Fruit fly (Drosophila melanogaster) Kc167 (cell line): ENCODE measurements around the gene Larp4B.

Experiments used
- Myc ChIP-seq: fragments of >200 bp; optimal IDR thresholded peaks from 2 replicates; lab custom pipeline; 2017; ENCODE audit warnings: missing external identifiers
- Sin3A ChIP-seq: fragments of >200 bp; optimal IDR thresholded peaks from 2 replicates; lab custom pipeline; 2018; ENCODE audit warnings: missing external identifiers
- h ChIP-seq: fragments of >200 bp; optimal IDR thresholded peaks from 3 replicates; lab custom pipeline; 2018; ENCODE audit warnings: missing external identifiers
- insv ChIP-seq: fragments of >200 bp; optimal IDR thresholded peaks from 3 replicates; lab custom pipeline; 2018; ENCODE audit warnings: missing external identifiers
- psq ChIP-seq: fragments of >200 bp; optimal IDR thresholded peaks from 2 replicates; lab custom pipeline; 2017; ENCODE audit warnings: missing external identifiers
- ttk ChIP-seq: sonication (Bioruptor generic); optimal IDR thresholded peaks from 2 replicates; lab custom pipeline; 2017; ENCODE audit warnings: missing external identifiers

The Larp4B gene

DNA sequence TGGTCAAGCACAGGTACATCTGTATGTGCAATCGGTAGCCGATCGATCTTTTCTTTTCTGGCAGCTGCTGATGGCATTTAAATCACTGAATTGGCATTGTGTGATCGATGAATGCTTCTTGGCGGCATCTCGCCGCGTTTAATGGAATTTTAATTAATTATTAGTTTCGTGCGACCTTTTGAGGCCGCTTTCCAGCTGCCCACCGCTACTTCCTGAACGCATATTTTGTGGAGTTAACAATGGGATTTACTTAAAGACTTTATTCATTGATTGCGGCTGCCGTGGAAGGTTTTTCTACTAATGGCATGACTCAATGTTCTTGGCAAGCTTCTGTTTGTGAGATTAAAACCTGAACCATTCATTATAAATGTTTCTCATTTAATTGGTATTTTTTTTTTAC lies 37.0 kb downstream of the Larp4B start:
- TF ChIP-seq h (no peak), ttk (lab: Kevin White, UChicago) (no peak), Sin3A (lab: Kevin White, UChicago) (no peak), psq (lab: Kevin White, UChicago) (no peak), Myc (lab: Kevin White, UChicago) (no peak), insv (lab: Kevin White, UChicago) (no peak)

DNA sequence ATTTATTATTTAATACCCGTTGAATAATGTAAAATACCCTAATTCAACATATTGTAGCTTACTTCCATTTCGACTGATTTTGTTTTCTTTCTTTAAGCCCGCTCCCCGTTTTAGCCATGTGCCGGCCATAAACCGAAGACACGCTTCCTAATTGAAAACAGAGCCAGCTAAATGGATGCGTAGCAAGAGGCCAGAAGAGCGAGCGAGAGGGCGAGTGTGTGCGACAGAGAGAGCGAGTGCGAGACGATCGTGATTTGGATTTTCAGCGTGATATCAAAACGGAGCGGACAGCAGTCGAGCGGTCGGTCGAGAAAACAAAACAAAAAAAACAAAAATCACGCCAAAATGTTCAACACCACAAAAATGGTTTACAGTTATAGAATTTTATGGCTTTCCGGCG lies 41.7 kb downstream of the Larp4B start:
- no peak for TF ChIP-seq psq (lab: Kevin White, UChicago)
- no peak for TF ChIP-seq Myc (lab: Kevin White, UChicago)
- TF ChIP-seq h, result no peak
- no peak for TF ChIP-seq Sin3A (lab: Kevin White, UChicago)
- TF ChIP-seq ttk (lab: Kevin White, UChicago), result no peak
- no peak for TF ChIP-seq insv (lab: Kevin White, UChicago)

DNA sequence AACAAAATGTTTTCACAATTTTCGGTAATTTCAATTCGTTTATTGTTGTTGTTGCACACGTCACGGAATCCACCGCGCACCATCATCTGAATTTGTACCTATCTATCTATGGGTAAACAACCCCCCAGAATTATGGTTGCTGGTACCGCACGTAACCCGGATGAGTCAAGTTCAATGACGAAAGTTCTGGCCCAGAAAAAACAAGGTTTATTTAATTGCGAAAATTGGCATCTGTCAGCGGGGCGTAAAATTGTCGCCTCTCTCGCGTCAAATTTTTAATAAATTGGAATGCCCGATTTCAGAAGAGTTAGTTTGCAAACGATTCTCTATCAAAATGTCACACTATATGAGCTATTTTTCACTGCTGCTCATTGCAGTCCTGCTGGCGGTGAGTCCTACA lies 43.5 kb downstream of the Larp4B start, which contains the start of gene CG34265:
CG34265 (plus strand) TSS at position 301 of the 400 bp plus-strand sequence.
- TF ChIP-seq psq (lab: Kevin White, UChicago) (no peak), ttk (lab: Kevin White, UChicago) (no peak), Sin3A (lab: Kevin White, UChicago) (no peak), h (no peak), insv (lab: Kevin White, UChicago) (no peak), Myc (lab: Kevin White, UChicago) (no peak)

DNA sequence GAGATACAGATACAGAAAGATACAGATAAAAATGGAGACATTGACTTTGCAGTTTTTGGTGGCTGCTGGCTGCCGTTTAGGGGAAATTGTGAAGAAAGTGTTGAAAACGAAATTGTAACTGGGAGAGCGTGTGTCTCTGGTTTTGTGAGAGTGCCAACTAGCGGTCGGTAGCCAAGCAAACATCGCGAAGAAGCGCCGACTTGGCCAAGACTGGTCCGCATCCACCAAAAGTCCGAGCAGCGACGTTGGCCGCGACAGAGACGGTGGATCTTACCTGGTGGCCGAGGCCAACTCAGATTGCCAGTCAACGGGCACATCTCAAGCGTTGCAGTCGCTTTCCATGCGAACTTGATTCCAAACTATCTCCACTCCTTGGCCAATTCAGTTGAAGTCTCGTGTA lies 46.1 kb downstream of the Larp4B start, which contains the start of gene CG14960:
CG14960 (plus strand) TSS at position 301 of the 400 bp plus-strand sequence.
- TF ChIP-seq Sin3A (lab: Kevin White, UChicago) (no peak), psq (lab: Kevin White, UChicago) (no peak), h (no peak), insv (lab: Kevin White, UChicago) (no peak), ttk (lab: Kevin White, UChicago) (no peak), Myc (lab: Kevin White, UChicago) (no peak)

DNA sequence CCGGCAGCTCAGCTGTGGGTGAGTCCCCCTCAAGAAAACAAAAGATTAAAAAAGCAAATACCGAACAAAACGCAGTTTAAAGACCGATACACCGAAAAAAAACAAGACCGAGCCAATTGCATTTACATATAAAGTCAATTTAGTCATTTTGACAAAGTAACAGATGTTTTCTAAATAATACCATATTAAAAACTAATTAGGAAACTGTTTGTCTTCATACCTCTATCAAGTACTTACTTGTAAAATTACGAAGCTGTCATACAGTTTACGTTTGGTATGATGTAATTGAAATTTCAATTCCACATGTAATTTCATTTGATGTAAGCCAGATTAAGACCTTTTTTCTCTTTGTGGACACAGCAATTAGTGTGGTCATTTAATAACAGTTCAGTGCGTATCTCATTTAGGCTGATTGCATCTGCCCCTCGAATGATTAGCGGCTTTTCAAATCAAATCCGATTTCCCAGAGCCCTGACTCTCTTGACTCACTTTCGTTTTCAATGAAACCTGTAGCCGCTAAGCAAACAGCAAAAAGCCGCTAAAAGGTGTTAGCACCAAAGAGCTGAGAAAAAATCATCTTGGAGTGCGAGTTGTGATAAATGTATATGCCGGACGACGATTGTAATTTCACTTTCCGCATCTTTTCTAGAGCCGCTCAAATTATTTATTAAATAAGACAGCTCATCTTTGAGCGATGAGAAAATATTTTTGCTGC lies 50.0 kb downstream of the Larp4B start:
- TF ChIP-seq ttk (lab: Kevin White, UChicago), result no peak
- TF ChIP-seq h, result no peak

DNA sequence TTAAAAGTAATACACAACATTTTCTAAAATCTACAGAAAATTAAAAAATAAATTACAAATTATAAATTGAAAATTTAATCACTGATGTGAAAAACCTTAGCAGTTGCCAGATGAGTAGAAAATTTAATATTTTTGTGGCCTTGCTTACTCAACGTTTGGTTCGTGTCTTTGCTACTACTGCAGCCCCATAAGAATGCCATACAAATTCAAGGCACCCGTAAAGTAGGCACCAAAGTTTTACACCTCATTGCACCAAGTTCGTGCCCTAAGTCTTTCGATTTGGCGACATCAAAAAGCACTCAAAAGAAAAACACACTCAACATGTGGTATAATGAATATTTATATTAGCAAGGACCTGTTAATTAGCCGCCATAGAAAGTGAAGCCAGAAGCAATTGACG lies 52.3 kb downstream of the Larp4B start:
- TF ChIP-seq insv (lab: Kevin White, UChicago) (no peak), ttk (lab: Kevin White, UChicago) (no peak), Sin3A (lab: Kevin White, UChicago) (no peak), h (no peak), psq (lab: Kevin White, UChicago) (no peak), Myc (lab: Kevin White, UChicago) (no peak)

DNA sequence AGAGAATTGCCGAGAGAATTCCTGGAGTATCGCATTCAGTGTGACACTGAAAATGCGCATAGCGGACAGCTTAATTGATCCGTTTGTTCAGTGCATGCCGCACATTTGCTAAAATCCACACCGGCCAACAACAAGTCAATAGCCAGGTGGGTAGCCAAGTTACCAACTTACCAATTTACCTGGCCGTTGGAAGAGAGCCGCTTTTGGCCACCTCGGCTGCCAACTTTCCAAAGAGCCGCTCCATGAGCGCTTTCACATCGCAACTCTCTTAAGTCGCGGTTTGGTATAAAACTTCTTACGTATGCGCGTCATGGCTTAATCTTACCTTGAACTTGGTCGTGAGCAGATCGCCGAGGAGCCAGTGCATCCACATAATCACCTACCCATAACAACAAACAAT lies 55.3 kb downstream of the Larp4B start, which contains the start of gene CG12017:
CG12017 (plus strand) TSS at position 310 of the 400 bp plus-strand sequence.
- TF ChIP-seq psq (lab: Kevin White, UChicago), result no peak
- no peak for TF ChIP-seq ttk (lab: Kevin White, UChicago)
- TF ChIP-seq Myc (lab: Kevin White, UChicago), result no peak
- TF ChIP-seq Sin3A (lab: Kevin White, UChicago), result no peak
- TF ChIP-seq h, result no peak
- TF ChIP-seq insv (lab: Kevin White, UChicago), result no peak

DNA sequence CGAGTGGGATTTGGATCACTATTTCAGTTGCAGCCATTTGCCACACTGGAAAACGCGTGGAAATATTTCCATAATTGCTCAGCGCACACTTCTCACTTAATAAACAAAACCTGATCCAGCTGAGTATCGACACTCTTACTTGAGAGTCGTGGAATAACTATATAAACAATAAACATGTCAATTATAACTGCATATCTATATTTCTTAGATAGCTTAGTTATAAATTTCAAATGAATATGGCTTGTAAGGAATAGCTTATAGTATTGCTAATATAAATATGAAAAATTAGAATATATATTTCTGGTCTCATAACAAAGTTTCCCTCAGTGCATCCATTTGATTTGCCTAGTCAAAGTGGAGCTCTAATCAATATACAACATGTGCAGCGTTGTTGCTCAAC lies 58.6 kb downstream of the Larp4B start:
- no peak for TF ChIP-seq Sin3A (lab: Kevin White, UChicago)
- TF ChIP-seq insv (lab: Kevin White, UChicago), result no peak
- TF ChIP-seq psq (lab: Kevin White, UChicago), result no peak
- no peak for TF ChIP-seq ttk (lab: Kevin White, UChicago)

DNA sequence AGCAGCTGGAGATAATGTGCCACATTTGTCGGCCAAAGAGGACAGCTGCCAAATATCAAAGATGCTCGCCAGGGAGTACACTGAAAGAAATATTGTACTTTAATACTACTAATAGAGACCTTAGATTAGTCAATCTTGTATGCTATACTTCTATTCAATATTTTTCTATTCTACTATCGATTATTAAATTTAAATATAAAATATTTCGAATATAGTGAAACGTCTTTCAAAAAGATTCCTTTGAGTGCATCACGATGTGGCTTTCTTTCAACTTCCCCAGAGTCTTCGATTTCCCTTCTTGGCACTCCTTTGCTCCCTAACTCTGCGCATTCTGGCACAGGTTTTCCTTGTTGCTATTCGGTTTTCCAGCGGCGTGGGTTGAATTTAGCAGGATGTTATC lies 60.3 kb downstream of the Larp4B start:
- TF ChIP-seq ttk (lab: Kevin White, UChicago) (no peak), insv (lab: Kevin White, UChicago) (no peak), Sin3A (lab: Kevin White, UChicago) (no peak), psq (lab: Kevin White, UChicago) (no peak), Myc (lab: Kevin White, UChicago) (no peak)
